Worm (Caenorhabditis elegans) whole organism, young adult: Measurements from ENCODE around the gene arle-14.
A peak's percentile ranks its signal among the peaks of the same experiment; 100 is the strongest.

Experiments
- B0019.2 ChIP-seq: fragments of 200-800 bp; sonication (Bioruptor generic); conservative IDR thresholded peaks from 2 replicates; pipeline ENCODE4 v1.3.6; 2022; ENCODE audit warnings: missing genetic modification reagents, missing genetic modification characterization, missing compliant biosample characterization
- B0336.3 ChIP-seq: fragments of 200-800 bp; sonication (Bioruptor generic); IDR thresholded peaks from 2 replicates; pipeline ENCODE4 v1.3.6; 2022; ENCODE audit warnings: missing genetic modification characterization, missing compliant biosample characterization
- F10E7.11 ChIP-seq: sonication (generic microtip); optimal IDR thresholded peaks from 2 replicates; lab custom pipeline; 2017; ENCODE audit warnings: mild to moderate bottlenecking, missing genetic modification characterization, moderate library complexity, missing compliant biosample characterization
- F23B12.7 ChIP-seq: sonication (generic microtip); optimal IDR thresholded peaks from 2 replicates; lab custom pipeline; 2017; ENCODE audit warnings: missing genetic modification characterization, mild to moderate bottlenecking, missing compliant biosample characterization, antibody characterized with exemption, moderate library complexity; ENCODE audit not compliant: insufficient read depth
- F55B11.4 ChIP-seq: sonication (generic microtip); optimal IDR thresholded peaks from 2 replicates; lab custom pipeline; 2016; ENCODE audit warnings: missing compliant biosample characterization, missing genetic modification characterization, borderline replicate concordance; ENCODE audit not compliant: insufficient read depth
- Y56A3A.18 ChIP-seq: fragments of 200-800 bp; sonication (Bioruptor generic); IDR thresholded peaks from 2 replicates; pipeline ENCODE4 v1.3.6; 2022; ENCODE audit warnings: missing genetic modification reagents, missing genetic modification characterization, missing compliant biosample characterization
- Y79H2A.3 ChIP-seq: fragments of 200-800 bp; sonication (Bioruptor generic); conservative IDR thresholded peaks from 2 replicates; pipeline ENCODE4 v1.3.6; 2022; ENCODE audit warnings: missing genetic modification reagents, missing genetic modification characterization, missing compliant biosample characterization
- akir-1 ChIP-seq: fragments of 200-800 bp; sonication (Bioruptor generic); optimal IDR thresholded peaks from 2 replicates; lab custom pipeline; 2018; ENCODE audit warnings: mild to moderate bottlenecking, missing genetic modification characterization, moderate library complexity, missing compliant biosample characterization
- aptf-3 ChIP-seq: fragments of 200-800 bp; sonication (Bioruptor generic); IDR thresholded peaks from 2 replicates; pipeline ENCODE4 v1.3.6; 2022; ENCODE audit warnings: missing genetic modification characterization, missing compliant biosample characterization
- athp-1 ChIP-seq: sonication (generic microtip); optimal IDR thresholded peaks from 2 replicates; lab custom pipeline; 2017; ENCODE audit warnings: mild to moderate bottlenecking, missing genetic modification characterization, missing compliant biosample characterization
- attf-6 ChIP-seq: fragments of 200-800 bp; sonication (Bioruptor generic); IDR thresholded peaks from 2 replicates; pipeline ENCODE4 v1.3.6; 2022; ENCODE audit warnings: missing genetic modification reagents, missing genetic modification characterization, missing compliant biosample characterization
- cebp-2 ChIP-seq: fragments of 200-800 bp; sonication (Bioruptor generic); IDR thresholded peaks from 2 replicates; pipeline ENCODE4 v1.3.6; 2022; ENCODE audit warnings: missing genetic modification characterization, missing compliant biosample characterization
- ceh-100 ChIP-seq: fragments of 200-800 bp; sonication (Bioruptor generic); IDR thresholded peaks from 2 replicates; pipeline ENCODE4 v1.3.6; 2022; ENCODE audit warnings: missing genetic modification reagents, missing genetic modification characterization, missing compliant biosample characterization
- ceh-58 ChIP-seq: fragments of 200-800 bp; sonication (Bioruptor generic); IDR thresholded peaks from 2 replicates; pipeline ENCODE4 v1.3.6; 2022; ENCODE audit warnings: missing genetic modification characterization, missing compliant biosample characterization
- chd-7 ChIP-seq: sonication (generic microtip); optimal IDR thresholded peaks from 2 replicates; lab custom pipeline; 2016; ENCODE audit warnings: mild to moderate bottlenecking, missing genetic modification characterization, moderate library complexity, missing compliant biosample characterization
- dox-1 ChIP-seq: fragments of 200-800 bp; sonication (Bioruptor generic); IDR thresholded peaks from 2 replicates; pipeline ENCODE4 v1.3.6; 2022; ENCODE audit warnings: missing genetic modification reagents, missing genetic modification characterization, missing compliant biosample characterization
- dpff-1 ChIP-seq: sonication (generic microtip); optimal IDR thresholded peaks from 2 replicates; lab custom pipeline; 2017; ENCODE audit warnings: mild to moderate bottlenecking, missing genetic modification characterization, missing compliant biosample characterization
- efl-1 ChIP-seq: fragments of 150-350 bp; optimal IDR thresholded peaks from 2 replicates; lab custom pipeline; 2014; ENCODE audit warnings: missing biosample characterization, missing genetic modification reagents, missing genetic modification characterization
- egrh-3 ChIP-seq: fragments of 200-800 bp; sonication (Bioruptor generic); IDR thresholded peaks from 2 replicates; pipeline ENCODE4 v1.3.6; 2022; ENCODE audit warnings: missing genetic modification reagents, missing genetic modification characterization, missing compliant biosample characterization
- ets-4 ChIP-seq: fragments of 200-800 bp; sonication (Bioruptor generic); optimal IDR thresholded peaks from 2 replicates; lab custom pipeline; 2018; ENCODE audit warnings: mild to moderate bottlenecking, missing genetic modification characterization, missing compliant biosample characterization
- hlh-26 ChIP-seq: fragments of 200-800 bp; sonication (Bioruptor generic); conservative IDR thresholded peaks from 2 replicates; pipeline ENCODE4 v1.3.6; 2022; ENCODE audit warnings: missing genetic modification reagents, missing genetic modification characterization, missing compliant biosample characterization
- hmg-20 ChIP-seq: fragments of 200-800 bp; sonication (Bioruptor generic); IDR thresholded peaks from 2 replicates; pipeline ENCODE4 v1.3.6; 2022; ENCODE audit warnings: missing genetic modification reagents, missing genetic modification characterization, missing compliant biosample characterization
- hrde-1 ChIP-seq: sonication (generic microtip); optimal IDR thresholded peaks from 2 replicates; lab custom pipeline; 2016; ENCODE audit warnings: missing genetic modification characterization, mild to moderate bottlenecking, missing compliant biosample characterization, moderate library complexity, missing genotype, missing genetic modification reagents, borderline replicate concordance
- let-526 ChIP-seq: fragments of 200-800 bp; sonication (Bioruptor generic); IDR thresholded peaks from 2 replicates; pipeline ENCODE4 v1.3.6; 2022; ENCODE audit warnings: missing genetic modification reagents, missing genetic modification characterization, missing compliant biosample characterization
- lin-35 ChIP-seq, 3 experiments: fragments of 150-350 bp in 2 of 3; sonication (generic microtip) in 1 of 3; optimal IDR thresholded peaks; 2 replicates each; lab custom pipeline; 2014 to 2018; ENCODE audit warnings: missing biosample characterization in 3 of 3, missing genetic modification characterization in 3 of 3, missing genetic modification reagents in 3 of 3
- lin-40 ChIP-seq: sonication (generic microtip); optimal IDR thresholded peaks from 2 replicates; lab custom pipeline; 2016; ENCODE audit warnings: missing genetic modification characterization, mild to moderate bottlenecking, missing compliant biosample characterization, missing genotype, missing genetic modification reagents
- lin-54 ChIP-seq: fragments of 200-800 bp; sonication (Bioruptor generic); optimal IDR thresholded peaks from 2 replicates; lab custom pipeline; 2018; ENCODE audit warnings: mild to moderate bottlenecking, missing genetic modification characterization, missing compliant biosample characterization
- lsl-1 ChIP-seq: fragments of 200-800 bp; sonication (Bioruptor generic); optimal IDR thresholded peaks from 2 replicates; lab custom pipeline; 2018; ENCODE audit warnings: mild to moderate bottlenecking, missing genetic modification characterization, moderate library complexity, missing compliant biosample characterization
- madf-6 ChIP-seq: fragments of 200-800 bp; sonication (Bioruptor generic); IDR thresholded peaks from 2 replicates; pipeline ENCODE4 v1.3.6; 2022; ENCODE audit warnings: missing genetic modification reagents, missing genetic modification characterization, missing compliant biosample characterization
- mcd-1 ChIP-seq: fragments of 200-800 bp; sonication (Bioruptor generic); IDR thresholded peaks from 2 replicates; pipeline ENCODE4 v1.3.6; 2022; ENCODE audit warnings: missing genetic modification reagents, missing genetic modification characterization, missing compliant biosample characterization
- mes-4 ChIP-seq: sonication (generic microtip); optimal IDR thresholded peaks from 2 replicates; lab custom pipeline; 2016; ENCODE audit warnings: missing genotype, missing genetic modification characterization, missing compliant biosample characterization
- nfya-1 ChIP-seq: sonication (generic microtip); optimal IDR thresholded peaks from 2 replicates; lab custom pipeline; 2017; ENCODE audit warnings: antibody characterized with exemption, missing compliant biosample characterization, missing genetic modification characterization, borderline replicate concordance; ENCODE audit not compliant: insufficient read depth
- nfyb-1 ChIP-seq: fragments of 200-800 bp; sonication (Bioruptor generic); IDR thresholded peaks from 2 replicates; pipeline ENCODE4 v1.3.6; 2022; ENCODE audit warnings: missing genetic modification reagents, missing genetic modification characterization, missing compliant biosample characterization
- nhr-120 ChIP-seq: fragments of 200-800 bp; sonication (Bioruptor generic); IDR thresholded peaks from 2 replicates; pipeline ENCODE4 v1.3.6; 2022; ENCODE audit warnings: missing genetic modification characterization, missing compliant biosample characterization
- nhr-80 ChIP-seq: sonication (generic microtip); optimal IDR thresholded peaks from 2 replicates; lab custom pipeline; 2016; ENCODE audit warnings: missing genetic modification characterization, missing compliant biosample characterization
- pbrm-1 ChIP-seq: fragments of 200-800 bp; sonication (Bioruptor generic); IDR thresholded peaks from 2 replicates; pipeline ENCODE4 v1.3.6; 2022; ENCODE audit warnings: missing genetic modification reagents, missing genetic modification characterization, missing compliant biosample characterization
- pha-4 ChIP-seq: fragments of 150-350 bp; sonication (generic microtip); optimal IDR thresholded peaks from 2 replicates; lab custom pipeline; 2014; ENCODE audit warnings: missing biosample characterization, missing genetic modification reagents, missing genetic modification characterization
- rec-8 ChIP-seq, 2 experiments: sonication (generic microtip); optimal IDR thresholded peaks; 2 replicates each; lab custom pipeline; 2016; ENCODE audit warnings: mild to moderate bottlenecking in 2 of 2, missing genetic modification characterization in 2 of 2, missing genetic modification reagents in 2 of 2, missing genotype in 2 of 2, missing biosample characterization in 1 of 2, missing compliant biosample characterization in 1 of 2, moderate library complexity in 1 of 2
- sdz-38 ChIP-seq: sonication (generic microtip); optimal IDR thresholded peaks from 2 replicates; lab custom pipeline; 2016; ENCODE audit warnings: missing genotype, missing genetic modification characterization, missing compliant biosample characterization
- snpc-1.1 ChIP-seq: sonication (generic microtip); optimal IDR thresholded peaks from 2 replicates; lab custom pipeline; 2017; ENCODE audit warnings: missing genetic modification characterization, mild to moderate bottlenecking, missing compliant biosample characterization, antibody characterized with exemption, moderate library complexity, missing genotype, missing genetic modification reagents; ENCODE audit not compliant: insufficient read depth
- snpc-1.3 ChIP-seq: sonication (generic microtip); optimal IDR thresholded peaks from 2 replicates; lab custom pipeline; 2017; ENCODE audit warnings: missing genetic modification characterization, mild to moderate bottlenecking, missing compliant biosample characterization, antibody characterized with exemption, moderate library complexity, missing genotype, missing genetic modification reagents; ENCODE audit not compliant: insufficient read depth
- snpc-4 ChIP-seq, 5 experiments: fragments of 150-350 bp in 1 of 5; sonication (generic microtip) in 4 of 5; optimal IDR thresholded peaks; 2 replicates each; lab custom pipeline; 2014 to 2018; ENCODE audit warnings: missing genetic modification characterization in 5 of 5, missing biosample characterization in 3 of 5, antibody characterized with exemption in 2 of 5, mild to moderate bottlenecking in 2 of 5, missing compliant biosample characterization in 2 of 5, missing genotype in 2 of 5, moderate library complexity in 2 of 5, missing genetic modification reagents in 1 of 5
- unc-130 ChIP-seq: sonication (generic microtip); optimal IDR thresholded peaks from 2 replicates; lab custom pipeline; 2016; ENCODE audit warnings: missing genetic modification reagents, missing genetic modification characterization, missing compliant biosample characterization
- unc-62 ChIP-seq: fragments of 150-350 bp; optimal IDR thresholded peaks from 2 replicates; lab custom pipeline; 2014; ENCODE audit warnings: missing biosample characterization, missing genetic modification reagents, missing genetic modification characterization
- ztf-28 ChIP-seq: fragments of 200-800 bp; sonication (Bioruptor generic); IDR thresholded peaks from 2 replicates; pipeline ENCODE4 v1.3.6; 2022; ENCODE audit warnings: missing genetic modification reagents, missing genetic modification characterization, missing compliant biosample characterization
- ztf-6 ChIP-seq: fragments of 200-800 bp; sonication (Bioruptor generic); IDR thresholded peaks from 2 replicates; pipeline ENCODE4 v1.3.6; 2022; ENCODE audit warnings: missing genetic modification reagents, missing genetic modification characterization, missing compliant biosample characterization

The arle-14 gene

ce11 chrIII:5697963-5698730, 5.4 kb downstream of the arle-14 start, which contains the start of the genes lgg-3 and rgs-5:
Gene lgg-3, minus strand, starts transcription at chrIII:5698013.
Gene rgs-5, plus strand, starts transcription at chrIII:5698555.
- TF ChIP-seq akir-1 (GFP tag; lab: Kevin White, UChicago) (no peak), lsl-1 (GFP tag; lab: Kevin White, UChicago) (peak; percentile 96), lin-35 (GFP tag; optimal IDR thresholded peaks at IDR 0.05; lab: Kevin White, UChicago) (peak in 1 of 3 experiments; percentile 30), chd-7 (no peak), snpc-4 (GFP tag; optimal IDR thresholded peaks at IDR 0.05; lab: Kevin White, UChicago) (no peak), snpc-4 (tag; optimal IDR thresholded peaks at IDR 0.05; lab: Kevin White, UChicago) (peak; percentile 5 to 81 (median 31)), hlh-26 (GFP tag; lab: Robert Waterston, UW) (no peak), F55B11.4 (tag; lab: Kevin White, UChicago) (no peak), unc-130 (peak; percentile 37), B0336.3 (GFP tag; lab: Robert Waterston, UW) (no peak), let-526 (GFP tag; lab: Robert Waterston, UW) (no peak), nfyb-1 (GFP tag; lab: Robert Waterston, UW) (no peak), Y79H2A.3 (GFP tag; lab: Robert Waterston, UW) (no peak), hrde-1 (tag; lab: Kevin White, UChicago) (no peak), snpc-1.3 (peak; percentile 3), aptf-3 (no peak), B0019.2 (no peak), ceh-100 (GFP tag; lab: Robert Waterston, UW) (no peak), mes-4 (tag; lab: Kevin White, UChicago) (no peak), unc-62 (GFP tag; lab: Kevin White, UChicago) (no peak), rec-8 (tag; optimal IDR thresholded peaks at IDR 0.05; lab: Kevin White, UChicago) (no peak), dpff-1 (no peak), athp-1 (tag; lab: Kevin White, UChicago) (peak; percentile 13), ztf-6 (no peak), nfya-1 (tag; lab: Kevin White, UChicago) (no peak), cebp-2 (GFP tag; lab: Robert Waterston, UW) (no peak), efl-1 (GFP tag; lab: Kevin White, UChicago) (peak; percentile 62), Y56A3A.18 (GFP tag; lab: Robert Waterston, UW) (no peak), F10E7.11 (no peak), madf-6 (GFP tag; lab: Robert Waterston, UW) (peak; percentile 88), nhr-80 (peak; percentile 12), ztf-28 (no peak), lin-54 (GFP tag; lab: Kevin White, UChicago) (peak; percentile 89), egrh-3 (GFP tag; lab: Robert Waterston, UW) (no peak), mcd-1 (GFP tag; lab: Robert Waterston, UW) (no peak), pha-4 (tag; lab: Kevin White, UChicago) (no peak), pbrm-1 (GFP tag; lab: Robert Waterston, UW) (no peak), attf-6 (GFP tag; lab: Robert Waterston, UW) (no peak), nhr-120 (no peak), snpc-1.1 (peak; percentile 31), F23B12.7 (tag; lab: Kevin White, UChicago) (no peak), ceh-58 (GFP tag; lab: Robert Waterston, UW) (no peak), ets-4 (GFP tag; lab: Kevin White, UChicago) (no peak), dox-1 (no peak; the same call in 1 of the 2 replicates), lin-40 (tag; lab: Kevin White, UChicago) (no peak), sdz-38 (no peak), hmg-20 (GFP tag; lab: Robert Waterston, UW) (no peak)
